Worm (Caenorhabditis elegans): Measurements from ENCODE around the gene srd-64.

- TF ChIP-seq mab-5 (tag; optimal IDR thresholded peaks at IDR 0.05) = no peak
- TF ChIP-seq ztf-4 (tag; optimal IDR thresholded peaks at IDR 0.05) = no peak
- no peak for TF ChIP-seq elt-3 (tag; optimal IDR thresholded peaks at IDR 0.05)
- no peak for TF ChIP-seq unc-62 (GFP tag; optimal IDR thresholded peaks at IDR 0.05)
- TF ChIP-seq nhr-237 (tag; optimal IDR thresholded peaks at IDR 0.05) = no peak
- no peak for TF ChIP-seq nhr-77 (tag; optimal IDR thresholded peaks at IDR 0.05)
- TF ChIP-seq ztf-11 (tag; optimal IDR thresholded peaks at IDR 0.05) = no peak
- no peak for TF ChIP-seq ama-1 (optimal IDR thresholded peaks at IDR 0.05)
- no peak for TF ChIP-seq R02D3.7 (tag; optimal IDR thresholded peaks at IDR 0.05)
- TF ChIP-seq snpc-4 (tag; optimal IDR thresholded peaks at IDR 0.05) = no peak
- TF ChIP-seq aly-2 (tag; optimal IDR thresholded peaks at IDR 0.05) = no peak
- TF ChIP-seq fos-1 (tag; optimal IDR thresholded peaks at IDR 0.05) = no peak
- TF ChIP-seq sma-3 (GFP tag; optimal IDR thresholded peaks at IDR 0.05) = no peak
- no peak for TF ChIP-seq C34F6.9 (tag; optimal IDR thresholded peaks at IDR 0.05)
Observed at ce11 chrIII:1674760-1675159, 20.1 kb downstream of the srd-64 start.
